Worm (Caenorhabditis elegans): ENCODE measurements around the gene ZK856.7.

The ZK856.7 gene

DNA sequence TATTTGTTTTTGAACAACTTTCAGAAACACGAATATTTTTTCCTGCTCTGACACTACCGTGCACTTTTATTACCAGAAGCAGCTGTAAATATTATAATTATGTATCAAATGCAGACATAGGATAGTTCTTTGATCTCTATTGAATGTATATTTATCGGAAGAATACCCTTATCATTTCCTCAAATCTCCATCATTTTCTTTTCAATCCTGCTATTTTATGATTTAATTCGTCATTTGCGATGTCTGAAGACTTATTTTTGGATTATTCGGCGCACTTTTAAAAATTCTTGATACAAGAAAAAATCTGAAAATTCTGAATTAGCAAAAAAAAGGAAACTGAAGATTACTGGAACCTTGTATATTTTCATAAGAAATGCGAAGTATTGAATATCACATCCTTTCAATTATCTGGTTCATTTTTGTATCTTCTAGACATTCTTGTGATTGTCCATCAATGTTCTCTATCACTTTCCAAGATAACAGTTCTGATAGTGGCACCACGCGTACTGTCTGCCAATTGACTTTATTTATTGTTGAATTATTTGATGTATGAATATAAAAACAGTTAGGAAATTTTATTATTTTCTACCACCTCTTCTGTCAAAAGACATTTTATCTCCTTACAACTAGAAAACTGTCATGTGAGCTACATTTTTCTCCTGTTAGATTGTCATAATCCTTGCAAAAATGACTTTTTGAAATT lies 42.3 kb downstream of the ZK856.7 start (continued):
- TF ChIP-seq daf-16 (GFP tag; optimal IDR thresholded peaks at IDR 0.05): no peak
- peak; percentile 73 for TF ChIP-seq daf-16 (tag; optimal IDR thresholded peaks at IDR 0.05)
- TF ChIP-seq pqm-1 (tag; optimal IDR thresholded peaks at IDR 0.05): peak; percentile 50
- TF ChIP-seq madf-5 (GFP tag; IDR thresholded peaks at IDR 0.05): no peak
- TF ChIP-seq hmg-1.1 (GFP tag; IDR thresholded peaks at IDR 0.05): no peak
- no peak for TF ChIP-seq daf-19 (GFP tag; conservative IDR thresholded peaks at IDR 0.05)
- no peak for TF ChIP-seq ces-1 (GFP tag; optimal IDR thresholded peaks at IDR 0.05)
- TF ChIP-seq snpc-4 (tag; optimal IDR thresholded peaks at IDR 0.05): no peak
- peak; percentile 86 for TF ChIP-seq php-3 (GFP tag; IDR thresholded peaks at IDR 0.05)

DNA sequence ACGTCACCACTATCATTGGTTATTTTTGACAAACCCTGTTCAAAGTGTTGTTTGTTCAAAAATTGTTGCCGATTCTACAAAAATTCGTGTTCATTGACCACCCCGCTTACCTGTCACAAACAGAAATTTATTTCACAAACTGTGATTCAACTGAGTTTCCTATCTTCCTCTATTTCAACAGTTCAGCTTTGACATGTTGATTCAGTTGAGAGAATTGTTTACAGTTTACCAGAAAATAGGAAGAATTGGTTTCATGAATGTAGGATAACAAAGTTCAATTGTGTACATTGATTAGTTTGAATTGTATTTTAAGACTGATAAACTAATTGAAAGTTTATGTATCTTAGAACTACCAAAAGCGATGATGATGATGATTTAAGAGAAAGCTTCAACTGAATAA lies 43.7 kb downstream of the ZK856.7 start:
- peak; percentile 45 for TF ChIP-seq hlh-11 (tag; optimal IDR thresholded peaks at IDR 0.05)
- TF ChIP-seq pqm-1 (tag; optimal IDR thresholded peaks at IDR 0.05): peak; percentile 22
- peak; percentile 34 for TF ChIP-seq nhr-77 (tag; optimal IDR thresholded peaks at IDR 0.05)
- peak; percentile 53 for TF ChIP-seq dve-1 (tag; optimal IDR thresholded peaks at IDR 0.05; ENCODE audit: insufficient read depth)
- TF ChIP-seq ceh-32 (tag; optimal IDR thresholded peaks at IDR 0.05; ENCODE audit: poor library complexity): no peak
- no peak for TF ChIP-seq mdl-1 (tag; optimal IDR thresholded peaks at IDR 0.05)
- TF ChIP-seq daf-16 (GFP tag; optimal IDR thresholded peaks at IDR 0.05): no peak
- TF ChIP-seq daf-16 (tag; optimal IDR thresholded peaks at IDR 0.05): peak; percentile 100
- TF ChIP-seq nhr-28 (tag; optimal IDR thresholded peaks at IDR 0.05): peak; percentile 69
- TF ChIP-seq daf-12 (tag; optimal IDR thresholded peaks at IDR 0.05): no peak
- TF ChIP-seq T20F7.1 (GFP tag; optimal IDR thresholded peaks at IDR 0.05): no peak

- TF ChIP-seq hlh-11 (tag; optimal IDR thresholded peaks at IDR 0.05) (peak; percentile 40), daf-19 (GFP tag; conservative IDR thresholded peaks at IDR 0.05) (no peak), egl-43 (GFP tag; IDR thresholded peaks at IDR 0.05) (no peak), ceh-82 (tag; optimal IDR thresholded peaks at IDR 0.05) (no peak), hlh-30 (tag; optimal IDR thresholded peaks at IDR 0.05; ENCODE audit: insufficient read depth) (peak; percentile 88), dmd-8 (GFP tag; IDR thresholded peaks at IDR 0.05) (no peak), mdl-1 (tag; optimal IDR thresholded peaks at IDR 0.05) (peak; percentile 22 to 98), jun-1 (tag; optimal IDR thresholded peaks at IDR 0.05) (no peak), F44E2.7 (GFP tag; IDR thresholded peaks at IDR 0.05) (no peak), nhr-10 (tag; optimal IDR thresholded peaks at IDR 0.05) (no peak), ctbp-1 (GFP tag; IDR thresholded peaks at IDR 0.05) (peak; percentile 40; the same call in 1 of the 2 replicates), ama-1 (optimal IDR thresholded peaks at IDR 0.05) (no peak), daf-12 (tag; optimal IDR thresholded peaks at IDR 0.05) (no peak), dmd-6 (GFP tag; IDR thresholded peaks at IDR 0.05) (peak; percentile 33; the same call in 1 of the 2 replicates), lin-15B (tag; optimal IDR thresholded peaks at IDR 0.05) (no peak), ceh-20 (GFP tag; IDR thresholded peaks at IDR 0.05) (no peak), set-16 (GFP tag; IDR thresholded peaks at IDR 0.05) (no peak), sdz-12 (GFP tag; optimal IDR thresholded peaks at IDR 0.05) (no peak), mes-2 (tag; optimal IDR thresholded peaks at IDR 0.05; ENCODE audit: poor library complexity, severe bottlenecking) (peak; percentile 57), zip-2 (tag; optimal IDR thresholded peaks at IDR 0.05) (no peak), nhr-25 (tag; optimal IDR thresholded peaks at IDR 0.05; ENCODE audit: borderline replicate concordance, insufficient read depth) (no peak), zip-11 (GFP tag; IDR thresholded peaks at IDR 0.05) (no peak), daf-16 (GFP tag; optimal IDR thresholded peaks at IDR 0.05) (peak in 1 of 2 experiments; percentile 52), daf-16 (tag; optimal IDR thresholded peaks at IDR 0.05) (peak; percentile 82), F26F4.8 (GFP tag; conservative IDR thresholded peaks at IDR 0.05) (no peak), gei-8 (GFP tag; optimal IDR thresholded peaks at IDR 0.05) (no peak), lin-39 (tag; optimal IDR thresholded peaks at IDR 0.05) (no peak), daf-8 (GFP tag; IDR thresholded peaks at IDR 0.05) (no peak), D1046.2 (GFP tag; IDR thresholded peaks at IDR 0.05) (no peak), zfp-2 (tag; optimal IDR thresholded peaks at IDR 0.05) (no peak), dpl-1 (GFP tag; optimal IDR thresholded peaks at IDR 0.05) (peak; percentile 17), php-3 (GFP tag; IDR thresholded peaks at IDR 0.05) (no peak), T26A8.4 (GFP tag; IDR thresholded peaks at IDR 0.05) (no peak), ZK337.2 (GFP tag; IDR thresholded peaks at IDR 0.05) (0 out of 2 replicates have a peak, but pooled peaks have one; percentile 23), ces-1 (GFP tag; optimal IDR thresholded peaks at IDR 0.05) (no peak), mxl-3 (GFP tag; optimal IDR thresholded peaks at IDR 0.05) (peak; percentile 20), ceh-32 (tag; optimal IDR thresholded peaks at IDR 0.05; ENCODE audit: poor library complexity) (no peak)
Observed at ce11 chrV:10246443-10246885, 44.6 kb downstream of the ZK856.7 start.

Data from whole organism, L4 larva.